Worm (Caenorhabditis elegans) whole organism, midembryonic: ENCODE data around the gene chil-2.

ENCODE experiments used
- T22C8.4 ChIP-seq: fragments of 200-800 bp; sonication (Bioruptor generic); IDR thresholded peaks from 2 replicates; pipeline ENCODE4 v1.3.6; 2022; ENCODE audit warnings: missing genetic modification characterization, missing compliant biosample characterization
- cog-1 ChIP-seq: sonication (generic microtip); optimal IDR thresholded peaks from 2 replicates; lab custom pipeline; 2016; ENCODE audit warnings: missing genetic modification characterization, missing compliant biosample characterization
- flt-1 ChIP-seq: fragments of 200-800 bp; sonication (Bioruptor generic); IDR thresholded peaks from 2 replicates; pipeline ENCODE4 v1.3.6; 2022; ENCODE audit warnings: missing genetic modification characterization, missing compliant biosample characterization
- klf-2 ChIP-seq: fragments of 200-800 bp; sonication (Bioruptor generic); conservative IDR thresholded peaks from 2 replicates; pipeline ENCODE4 v1.3.6; 2022; ENCODE audit warnings: missing genetic modification reagents, missing genetic modification characterization, missing compliant biosample characterization
- ref-1 ChIP-seq: fragments of 200-800 bp; sonication (Bioruptor generic); conservative IDR thresholded peaks from 2 replicates; pipeline ENCODE4 v1.3.6; 2022; ENCODE audit warnings: missing genetic modification reagents, missing genetic modification characterization, missing compliant biosample characterization
- tab-1 ChIP-seq: fragments of 200-800 bp; sonication (Bioruptor generic); IDR thresholded peaks from 2 replicates; pipeline ENCODE4 v1.3.6; 2022; ENCODE audit warnings: missing genetic modification characterization, missing compliant biosample characterization
- ztf-23 ChIP-seq: fragments of 200-800 bp; sonication (Bioruptor generic); IDR thresholded peaks from 2 replicates; pipeline ENCODE4 v1.3.6; 2022; ENCODE audit warnings: missing genetic modification reagents, missing genetic modification characterization, missing compliant biosample characterization
- ztf-29 ChIP-seq: fragments of 200-800 bp; sonication (Bioruptor generic); IDR thresholded peaks from 2 replicates; pipeline ENCODE4 v1.3.6; 2022; ENCODE audit warnings: missing genetic modification reagents, missing genetic modification characterization, missing compliant biosample characterization

DNA sequence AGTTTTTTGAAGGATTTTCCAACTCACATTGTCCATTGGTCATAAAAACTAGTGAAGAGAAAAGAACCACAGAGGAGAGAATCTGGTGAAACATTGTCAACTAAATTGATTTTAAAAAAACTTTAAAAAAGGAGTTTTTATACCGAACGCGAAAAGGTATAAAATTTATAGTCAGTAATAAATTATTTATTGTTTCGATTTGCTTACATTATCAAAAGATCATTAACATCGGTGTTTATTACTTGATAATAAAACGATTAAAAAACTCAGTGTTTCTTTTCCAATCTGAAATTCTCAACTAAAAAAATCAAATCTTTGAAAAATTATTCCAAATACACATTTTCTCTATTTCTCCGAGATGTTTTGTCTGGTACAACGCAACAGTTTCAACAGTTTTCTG, 41.8 kb upstream of the chil-2 start, which contains the start of gene F26C11.4:
- TF ChIP-seq ref-1 (GFP tag; lab: Robert Waterston, UW) (no peak), T22C8.4 (GFP tag; lab: Robert Waterston, UW) (no peak), cog-1 (tag; lab: Kevin White, UChicago) (no peak), tab-1 (no peak), ztf-23 (no peak), flt-1 (GFP tag; lab: Robert Waterston, UW) (no peak), klf-2 (GFP tag; lab: Robert Waterston, UW) (no peak), ztf-29 (no peak)
